Fruit fly (Drosophila melanogaster): ENCODE measurements around the gene hang.

hang gene

DNA sequence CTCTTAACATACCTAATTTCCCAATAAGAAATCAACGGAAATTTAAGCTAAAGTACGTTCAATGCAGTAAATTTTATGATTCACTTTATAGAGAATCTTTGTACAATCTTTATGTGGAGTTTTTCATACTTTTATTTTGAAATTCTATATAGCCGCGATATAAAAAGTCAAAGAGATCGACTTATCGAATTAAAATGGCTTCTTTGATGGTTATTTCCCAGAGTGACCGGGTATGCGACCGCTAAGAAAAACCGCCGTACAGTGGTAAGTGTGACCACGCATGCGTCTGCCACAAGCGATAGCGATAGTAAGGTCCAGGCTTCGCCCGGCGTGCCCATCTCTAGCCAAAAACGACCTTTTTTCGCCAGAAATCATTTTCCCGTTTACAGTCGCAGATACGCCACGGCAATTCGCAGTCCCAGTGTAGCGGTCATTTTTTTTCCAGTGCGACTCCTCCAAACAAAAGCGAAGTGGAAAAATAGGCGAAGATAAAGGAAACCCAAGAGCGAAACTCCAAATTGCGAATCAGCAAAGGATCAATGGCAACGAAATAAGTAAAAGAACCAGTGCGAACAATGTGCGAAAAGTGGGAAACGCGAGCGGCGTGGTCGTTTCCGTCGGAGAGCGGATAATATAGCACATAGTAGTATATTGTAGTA is at the start of gene hang:
hang (plus strand) TSS at position 366 of the 659 bp plus-strand sequence.
- TF ChIP-seq CG8478 (optimal IDR thresholded peaks at IDR 0.05) (no peak), CTCF (optimal IDR thresholded peaks at IDR 0.05) (peak in 1 of 2 experiments; percentile 25)

DNA sequence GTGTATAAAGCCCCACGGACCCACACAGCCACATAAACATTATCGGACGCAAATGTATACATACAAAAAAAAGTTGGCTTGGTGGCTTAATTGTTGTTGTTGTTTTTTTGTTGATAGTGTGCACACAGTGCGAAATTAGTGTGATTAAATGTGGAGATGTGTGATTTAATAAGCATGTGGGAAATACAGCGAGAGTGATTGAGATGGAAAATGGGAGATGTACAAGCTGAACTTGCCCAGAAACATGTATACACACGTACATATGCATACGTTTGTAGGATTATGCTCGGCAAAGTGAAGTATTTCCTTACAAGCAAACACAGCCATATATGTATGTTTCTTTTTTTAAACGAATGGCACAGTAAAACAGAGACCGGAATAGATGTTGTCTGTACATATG is 49.1 kb upstream of the hang start:
- TF ChIP-seq CTCF (optimal IDR thresholded peaks at IDR 0.05) (no peak), CG8478 (optimal IDR thresholded peaks at IDR 0.05) (no peak)

DNA sequence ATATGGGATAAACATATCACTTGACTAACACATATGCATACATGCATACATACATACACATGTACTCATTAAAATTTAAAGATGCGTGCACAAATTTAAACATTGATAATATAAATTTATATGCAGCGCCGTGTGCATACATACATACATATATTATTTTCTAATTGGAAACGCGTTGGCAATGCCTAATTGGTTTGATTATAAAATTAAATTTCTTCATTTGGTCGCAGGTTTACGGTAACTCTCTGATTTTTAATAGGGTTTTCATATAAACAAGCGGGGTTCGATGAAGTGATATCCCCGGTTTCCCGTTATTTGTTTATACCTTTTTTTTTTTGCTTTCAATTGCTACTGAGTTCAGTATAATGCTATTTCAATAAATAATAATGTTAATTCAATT is 48.6 kb upstream of the hang start:
- TF ChIP-seq CTCF (optimal IDR thresholded peaks at IDR 0.05), result no peak
- no peak for TF ChIP-seq CG8478 (optimal IDR thresholded peaks at IDR 0.05)

- TF ChIP-seq CG8478 (optimal IDR thresholded peaks at IDR 0.05) (no peak), CTCF (optimal IDR thresholded peaks at IDR 0.05) (no peak)
Measured at dm6 chrX:16383667-16384515, 38.7 kb upstream of the hang start.

- no peak for TF ChIP-seq CG8478 (optimal IDR thresholded peaks at IDR 0.05)
- TF ChIP-seq CTCF (optimal IDR thresholded peaks at IDR 0.05), result no peak
Measured at dm6 chrX:16384843-16385726, 37.5 kb upstream of the hang start, which contains the start of the genes CG9992 and CG4239. Gene CG9992, minus strand, starts transcription at chrX:16384908. Gene CG4239, plus strand, starts transcription at chrX:16385278.

DNA sequence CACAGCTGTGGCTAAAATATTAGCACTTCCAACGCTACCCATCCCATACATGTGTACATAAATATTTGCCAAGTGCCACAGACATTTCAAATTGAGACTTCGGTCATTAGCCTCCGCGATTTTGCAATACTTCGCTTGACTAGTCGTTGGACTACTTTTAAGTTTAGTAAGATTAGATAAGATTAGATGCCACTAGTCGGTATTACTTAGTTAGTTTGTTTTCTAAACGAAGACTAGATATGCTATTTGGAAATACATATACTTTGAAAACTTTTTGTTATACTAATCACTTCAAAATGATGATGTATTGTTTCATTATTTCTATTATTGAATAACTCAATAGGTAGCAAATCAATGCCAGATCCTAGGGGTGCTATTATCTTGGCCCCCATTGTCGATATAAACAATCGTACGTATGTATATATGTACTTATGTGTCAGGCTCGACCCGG is 36.7 kb upstream of the hang start:
- TF ChIP-seq CTCF (optimal IDR thresholded peaks at IDR 0.05) (no peak), CG8478 (optimal IDR thresholded peaks at IDR 0.05) (no peak)

DNA sequence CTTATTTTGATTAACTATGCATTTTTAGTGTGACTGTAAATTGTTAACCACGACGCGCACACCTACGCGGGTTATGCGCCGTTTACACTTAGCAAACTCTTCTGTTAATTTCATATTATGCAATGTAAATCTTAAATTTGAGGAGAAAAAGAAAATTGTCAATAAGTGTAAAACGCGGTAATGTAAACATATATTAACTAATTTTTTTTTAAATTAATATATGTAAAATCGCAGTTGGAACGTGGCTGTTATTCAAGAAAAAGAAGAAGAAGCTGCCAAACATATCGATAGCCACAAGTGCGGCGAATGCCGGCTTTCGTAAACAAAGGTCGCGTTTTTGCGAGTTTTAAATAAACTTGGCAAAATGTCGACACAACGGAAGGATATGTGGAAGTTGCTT is 31.2 kb upstream of the hang start, which contains the start of the genes TH1 and mei-41:
TH1 (minus strand) TSS at position 42 of the 400 bp plus-strand sequence.
mei-41 (plus strand) TSS at position 302 of the 400 bp plus-strand sequence.
- no peak for TF ChIP-seq CG8478 (optimal IDR thresholded peaks at IDR 0.05)
- no peak for TF ChIP-seq CTCF (optimal IDR thresholded peaks at IDR 0.05)

DNA sequence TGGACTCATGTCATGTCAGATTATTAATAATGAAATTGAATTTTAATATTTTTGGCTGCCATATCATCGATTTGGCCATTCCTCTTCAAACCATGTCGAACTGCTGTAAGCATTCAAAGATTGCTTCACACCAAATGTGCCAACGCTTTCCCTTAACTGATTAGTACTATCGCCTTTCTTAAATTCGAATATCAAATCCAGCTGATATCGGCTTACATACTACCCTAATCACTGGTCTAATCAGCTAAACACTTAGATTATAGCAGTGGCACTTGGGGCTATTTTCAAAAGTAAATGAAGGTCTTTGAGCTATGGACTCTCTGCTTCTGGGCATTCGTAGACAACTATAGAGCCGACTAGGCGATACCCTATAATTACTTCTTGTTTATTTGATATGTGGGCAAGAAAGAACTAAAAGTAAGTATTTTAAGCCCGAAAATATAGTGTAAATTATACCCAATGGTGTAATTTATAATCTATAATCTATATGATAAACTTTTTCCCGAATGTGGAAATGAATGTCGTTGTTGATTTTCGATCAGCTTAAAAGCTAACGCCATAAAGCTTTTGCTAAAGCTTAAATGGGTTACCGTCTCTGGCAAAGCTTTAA is 18.7 kb upstream of the hang start:
- TF ChIP-seq CTCF (optimal IDR thresholded peaks at IDR 0.05), result no peak
- no peak for TF ChIP-seq CG8478 (optimal IDR thresholded peaks at IDR 0.05)

- TF ChIP-seq CTCF (optimal IDR thresholded peaks at IDR 0.05), result no peak
- no peak for TF ChIP-seq CG8478 (optimal IDR thresholded peaks at IDR 0.05)
Measured at dm6 chrX:16404803-16405202, 17.8 kb upstream of the hang start, which contains the start of gene CG9981. Gene CG9981, minus strand, starts transcription at chrX:16405122.

dm6 chrX:16405209-16405608 is 17.4 kb upstream of the hang start, which contains the start of gene CG4301:
Gene CG4301, plus strand, starts transcription at chrX:16405509.
- TF ChIP-seq CG8478 (optimal IDR thresholded peaks at IDR 0.05), result no peak
- no peak for TF ChIP-seq CTCF (optimal IDR thresholded peaks at IDR 0.05)

- no peak for TF ChIP-seq CTCF (optimal IDR thresholded peaks at IDR 0.05)
- TF ChIP-seq CG8478 (optimal IDR thresholded peaks at IDR 0.05), result no peak
Measured at dm6 chrX:16406083-16406482, 16.5 kb upstream of the hang start.

dm6 chrX:16414451-16415368 is 7.9 kb upstream of the hang start, which contains the start of gene Traf-like:
Gene Traf-like, plus strand, starts transcription at chrX:16415046.
- TF ChIP-seq CTCF (optimal IDR thresholded peaks at IDR 0.05), result no peak
- TF ChIP-seq CG8478 (optimal IDR thresholded peaks at IDR 0.05), result no peak

- TF ChIP-seq CTCF (optimal IDR thresholded peaks at IDR 0.05) (no peak), CG8478 (optimal IDR thresholded peaks at IDR 0.05) (no peak)
Measured at dm6 chrX:16420048-16420447, 2.6 kb upstream of the hang start.

All from S2 (cell line).